Fruit fly (Drosophila melanogaster): ENCODE measurements around the gene bgm.
A peak's percentile ranks its signal among the peaks of the same experiment; 100 is the strongest.

bgm gene

dm6 chr2L:14011591-14012303, 1.1 kb upstream of the bgm start:
- peak; percentile 2 for TF ChIP-seq CG17801 (GFP tag; optimal IDR thresholded peaks at IDR 0.05; ENCODE audit: partially characterized antibody)

DNA sequence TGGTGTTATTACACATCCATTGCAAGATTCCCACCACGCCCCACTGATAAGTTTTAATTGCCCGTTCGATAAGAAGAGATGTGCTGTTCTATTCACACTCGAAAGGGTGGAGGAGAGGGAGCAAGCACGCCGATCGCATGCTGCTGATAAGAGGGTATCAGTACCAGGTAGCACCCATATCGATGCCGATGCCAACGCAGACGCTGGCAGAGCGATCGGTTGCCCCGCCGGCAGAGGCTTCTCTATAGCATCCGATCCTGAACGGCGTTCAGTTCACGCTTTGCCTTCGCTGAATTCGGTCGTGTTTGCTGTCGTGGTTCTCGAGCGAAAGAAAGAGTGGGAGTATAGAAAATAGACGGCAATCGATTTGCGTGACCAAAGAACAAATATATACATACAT, 674 bp downstream of the bgm start:
- TF ChIP-seq CG17801 (GFP tag; optimal IDR thresholded peaks at IDR 0.05; ENCODE audit: partially characterized antibody), result no peak

dm6 chr2L:14015109-14015508, 2.3 kb downstream of the bgm start:
- no peak for TF ChIP-seq CG17801 (GFP tag; optimal IDR thresholded peaks at IDR 0.05; ENCODE audit: partially characterized antibody)

dm6 chr2L:14019654-14020053, 6.8 kb downstream of the bgm start:
- no peak for TF ChIP-seq CG17801 (GFP tag; optimal IDR thresholded peaks at IDR 0.05; ENCODE audit: partially characterized antibody)

DNA sequence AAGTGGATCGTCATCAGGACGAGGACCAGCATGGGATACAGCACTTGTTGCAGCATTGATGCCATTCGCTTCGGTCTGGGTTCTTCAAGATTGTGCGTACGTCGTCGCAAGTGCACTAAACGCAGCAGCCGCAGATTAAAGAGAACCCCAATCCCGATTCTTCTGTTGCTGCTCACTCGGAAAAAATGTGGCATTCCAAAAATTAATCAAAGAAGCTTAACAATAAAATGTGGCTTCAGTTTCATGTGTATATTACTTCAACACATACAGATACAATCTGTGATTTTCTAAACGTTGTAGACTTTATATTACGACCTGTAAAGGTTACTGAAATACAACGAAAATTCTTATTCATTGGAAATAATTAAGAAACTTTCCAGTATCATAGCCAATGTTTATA, 7.3 kb downstream of the bgm start, which contains the start of gene NimC3:
NimC3 (minus strand) TSS at position 101 of the 400 bp plus-strand sequence.
- TF ChIP-seq CG17801 (GFP tag; optimal IDR thresholded peaks at IDR 0.05; ENCODE audit: partially characterized antibody), result no peak

DNA sequence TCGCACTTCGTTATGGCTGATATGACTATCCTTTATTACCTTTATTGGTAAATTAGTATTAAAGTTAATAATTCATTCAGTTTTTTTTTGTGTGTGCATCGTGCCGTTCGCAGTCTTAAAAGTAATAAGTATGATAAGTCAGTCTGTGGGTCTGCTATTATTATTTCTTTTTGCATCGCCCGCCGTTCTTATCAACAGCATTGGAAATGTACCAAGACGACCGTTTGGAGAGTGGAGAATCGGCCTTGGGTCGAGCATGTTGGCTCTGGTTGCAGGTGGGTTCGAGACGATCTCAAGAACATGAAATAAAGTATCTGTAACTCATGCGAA, 7.7 kb downstream of the bgm start:
- no peak for TF ChIP-seq CG17801 (GFP tag; optimal IDR thresholded peaks at IDR 0.05; ENCODE audit: partially characterized antibody)

DNA sequence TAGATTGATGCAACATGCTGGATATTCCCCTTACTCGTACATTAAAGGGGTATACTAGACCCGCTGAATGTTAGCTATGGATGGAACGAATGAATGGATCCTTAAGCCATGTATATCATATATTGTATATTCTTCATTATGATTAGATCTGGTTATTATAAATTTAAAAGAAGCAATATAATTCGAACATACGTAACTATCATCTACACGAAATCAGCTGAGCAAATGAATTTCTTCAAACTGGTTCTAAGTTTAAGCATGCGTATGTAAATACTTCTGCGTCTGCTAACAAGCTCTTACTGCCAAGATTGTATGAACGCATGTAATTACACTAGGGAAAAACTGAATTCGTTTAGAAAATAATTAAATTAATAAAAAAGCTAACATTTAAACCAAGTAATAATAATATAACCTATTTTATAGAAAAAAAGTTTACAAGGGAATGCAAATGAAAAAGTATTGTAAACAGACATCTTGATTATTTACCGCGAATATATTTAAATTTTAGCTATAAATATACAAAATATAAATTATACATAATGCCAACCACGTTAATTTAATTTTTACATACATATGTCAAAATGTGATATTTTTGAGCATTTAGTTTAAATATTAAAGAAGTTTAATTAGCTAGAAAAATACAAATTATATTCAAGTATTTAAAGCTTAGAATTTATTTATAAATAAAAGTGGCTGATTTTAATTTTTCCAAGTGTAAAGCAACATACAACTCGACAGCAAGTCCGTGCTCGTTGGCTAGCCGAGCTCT, 8.3 kb downstream of the bgm start:
- TF ChIP-seq CG17801 (GFP tag; optimal IDR thresholded peaks at IDR 0.05; ENCODE audit: partially characterized antibody), result no peak

DNA sequence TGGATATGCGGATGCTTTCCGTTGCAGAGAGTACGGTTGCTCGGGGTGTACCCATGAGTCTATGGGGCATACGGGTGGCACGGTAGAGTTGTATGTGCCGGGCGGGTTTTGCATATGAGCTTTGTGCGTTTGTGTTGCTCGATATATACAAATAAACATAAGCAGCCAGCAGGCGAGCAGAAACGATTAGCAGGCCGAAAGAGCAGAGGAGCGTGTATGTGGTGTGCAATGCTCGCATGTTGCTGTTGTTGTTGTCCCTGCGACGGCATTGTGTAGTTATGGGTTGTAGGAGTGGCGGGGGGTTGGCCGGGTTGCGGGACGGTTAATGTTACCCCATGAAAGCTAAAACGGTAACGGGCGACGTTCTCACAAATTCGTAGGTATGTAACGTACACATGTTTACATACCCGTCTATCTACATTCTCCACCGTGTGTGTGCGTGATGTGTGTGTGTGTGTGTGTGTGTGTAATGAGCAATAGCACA, 8.9 kb downstream of the bgm start:
- TF ChIP-seq CG17801 (GFP tag; optimal IDR thresholded peaks at IDR 0.05; ENCODE audit: partially characterized antibody), result no peak

dm6 chr2L:14022130-14022735, 9.4 kb downstream of the bgm start:
- peak; percentile 87 for TF ChIP-seq CG17801 (GFP tag; optimal IDR thresholded peaks at IDR 0.05; ENCODE audit: partially characterized antibody)

dm6 chr2L:14023136-14024050, 10.6 kb downstream of the bgm start:
- TF ChIP-seq CG17801 (GFP tag; optimal IDR thresholded peaks at IDR 0.05; ENCODE audit: partially characterized antibody), result no peak

dm6 chr2L:14024051-14024745, 11.4 kb downstream of the bgm start:
- TF ChIP-seq CG17801 (GFP tag; optimal IDR thresholded peaks at IDR 0.05; ENCODE audit: partially characterized antibody), result peak; percentile 13

DNA sequence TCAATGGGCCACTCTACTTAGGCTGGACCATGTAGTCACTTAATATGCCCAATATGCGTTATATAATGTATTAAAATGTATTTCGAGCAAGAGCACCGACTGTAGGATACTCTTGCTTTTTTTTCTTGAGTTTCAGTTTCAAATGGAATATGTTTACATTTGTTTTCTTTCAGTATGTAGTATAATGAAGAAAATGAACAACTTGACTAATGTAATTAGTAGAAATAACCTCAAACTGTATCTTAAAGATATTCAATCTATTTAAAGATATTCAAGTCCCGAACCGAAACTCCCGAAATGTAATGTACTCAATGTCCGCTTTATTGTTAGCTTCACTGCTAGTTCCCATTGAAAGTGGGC, 11.9 kb downstream of the bgm start:
- TF ChIP-seq CG17801 (GFP tag; optimal IDR thresholded peaks at IDR 0.05; ENCODE audit: partially characterized antibody), result no peak

DNA sequence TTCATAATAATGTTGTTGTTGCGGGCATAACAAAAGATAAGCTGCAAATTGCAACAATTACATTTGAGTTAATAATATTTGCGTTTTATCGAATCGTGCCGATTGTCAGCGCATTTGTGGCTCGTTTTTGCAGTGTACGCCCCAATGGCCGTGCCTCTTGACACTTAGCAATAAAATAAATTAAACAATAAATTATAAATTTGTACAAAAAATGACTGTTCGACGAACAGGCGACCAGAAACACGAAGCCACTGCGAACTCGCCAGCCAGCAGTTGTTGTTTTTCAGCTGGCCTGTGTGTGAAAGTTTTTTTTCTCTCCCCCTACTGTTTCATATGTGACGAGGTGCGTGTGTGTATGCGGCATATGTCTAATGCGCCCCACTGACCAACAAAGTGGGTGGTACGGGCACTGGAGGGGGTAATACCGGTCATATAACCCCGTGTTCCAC, 12.7 kb downstream of the bgm start:
- no peak for TF ChIP-seq CG17801 (GFP tag; optimal IDR thresholded peaks at IDR 0.05; ENCODE audit: partially characterized antibody)

DNA sequence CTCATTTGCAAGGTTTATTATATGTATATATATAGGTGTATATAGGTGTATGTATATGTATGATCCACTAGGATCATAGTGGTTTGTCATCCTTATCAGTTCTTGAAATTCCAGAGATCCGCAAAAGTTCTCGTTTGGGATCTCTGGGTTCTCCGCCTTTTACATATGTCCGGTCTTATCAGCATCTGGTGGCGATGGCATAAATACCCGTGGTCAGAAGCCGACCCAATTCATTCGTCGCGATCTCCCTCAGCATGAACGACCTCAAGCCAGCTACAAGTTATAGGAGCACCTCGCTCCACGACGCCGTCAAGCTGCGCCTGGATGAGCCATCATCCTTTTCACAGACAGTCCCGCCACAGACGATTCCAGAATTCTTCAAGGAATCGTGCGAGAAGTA, 14.0 kb downstream of the bgm start, which contains the start of gene hll:
hll (plus strand) TSS at position 224 of the 400 bp plus-strand sequence.
- TF ChIP-seq CG17801 (GFP tag; optimal IDR thresholded peaks at IDR 0.05; ENCODE audit: partially characterized antibody), result no peak
